Worm (Caenorhabditis elegans): Measurements from ENCODE around the gene C42D4.3.

DNA sequence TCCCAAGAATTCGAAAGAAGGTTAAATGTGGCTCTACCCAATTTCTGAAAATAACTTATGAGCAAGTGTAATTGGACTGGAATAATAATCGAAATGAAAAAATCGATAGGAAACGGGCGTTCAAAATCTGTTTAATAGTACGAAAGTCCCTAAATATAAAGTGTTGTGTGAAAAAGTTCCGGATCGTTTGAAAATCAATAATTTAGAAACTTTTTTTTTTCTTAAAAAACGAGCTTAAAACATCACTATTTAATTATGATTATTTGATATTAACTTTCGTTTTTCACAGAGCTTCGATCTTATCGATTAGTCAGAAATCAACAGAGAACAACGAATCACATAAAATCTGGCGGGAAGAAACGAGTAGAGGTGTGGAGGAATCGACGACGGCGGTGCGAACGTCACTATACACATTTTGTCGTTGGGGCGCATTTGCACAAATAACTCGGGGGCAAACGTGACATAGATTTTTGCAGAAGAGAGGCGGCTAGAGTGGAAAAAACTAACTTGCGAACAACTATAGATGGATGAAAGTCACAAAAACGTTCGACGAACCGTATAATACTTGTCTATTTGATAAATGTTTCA, 34.3 kb upstream of the C42D4.3 start, which contains the start of gene hecd-1:
- TF ChIP-seq mep-1 (tag; optimal IDR thresholded peaks at IDR 0.05), result no peak
- no peak for TF ChIP-seq zag-1 (tag; optimal IDR thresholded peaks at IDR 0.05)
- TF ChIP-seq efl-1 (optimal IDR thresholded peaks at IDR 0.05), result peak in 1 of 2 experiments; percentile 29
- TF ChIP-seq efl-1 (GFP tag; optimal IDR thresholded peaks at IDR 0.05 in 1 of 2), result peak; percentile 32 to 83
- no peak for TF ChIP-seq fkh-10 (GFP tag; optimal IDR thresholded peaks at IDR 0.05)
- no peak for TF ChIP-seq unc-62 (GFP tag; optimal IDR thresholded peaks at IDR 0.05)
- no peak for TF ChIP-seq pqm-1 (tag; optimal IDR thresholded peaks at IDR 0.05)
- no peak for TF ChIP-seq egl-13 (tag; optimal IDR thresholded peaks at IDR 0.05)
- no peak for TF ChIP-seq jun-1 (tag; optimal IDR thresholded peaks at IDR 0.05)
- no peak for TF ChIP-seq lin-13 (GFP tag; optimal IDR thresholded peaks at IDR 0.05)
- no peak for TF ChIP-seq blmp-1 (tag; optimal IDR thresholded peaks at IDR 0.05)
- TF ChIP-seq ces-1 (GFP tag; optimal IDR thresholded peaks at IDR 0.05), result no peak
